Fruit fly (Drosophila melanogaster): Measurements from ENCODE around the gene jar.

jar gene

dm6 chr3R:24205935-24206334 is 65.1 kb downstream of the jar start (continued):
- TF ChIP-seq salr (GFP tag; optimal IDR thresholded peaks at IDR 0.05) = no peak
- peak; percentile 41 for TF ChIP-seq CG31627 (GFP tag; optimal IDR thresholded peaks at IDR 0.05)
- peak; percentile 34 for TF ChIP-seq CG10631 (GFP tag; optimal IDR thresholded peaks at IDR 0.05)
- TF ChIP-seq CG32006 (GFP tag; optimal IDR thresholded peaks at IDR 0.05) = peak; percentile 75
- TF ChIP-seq fd59A (GFP tag; optimal IDR thresholded peaks at IDR 0.05) = no peak
- TF ChIP-seq Hr4 (GFP tag; optimal IDR thresholded peaks at IDR 0.05) = peak; percentile 35
- no peak for TF ChIP-seq eg (GFP tag; IDR thresholded peaks at IDR 0.05)
- no peak for TF ChIP-seq CG16779 (tag; optimal IDR thresholded peaks at IDR 0.05)
- TF ChIP-seq cyc (GFP tag; optimal IDR thresholded peaks at IDR 0.05) = peak; percentile 22
- TF ChIP-seq CG7368 (GFP tag; optimal IDR thresholded peaks at IDR 0.05) = no peak
- no peak for TF ChIP-seq CG6276 (GFP tag; optimal IDR thresholded peaks at IDR 0.05)
- peak; percentile 74 for TF ChIP-seq svp (GFP tag)
- peak; percentile 31 for TF ChIP-seq Sox15 (GFP tag; optimal IDR thresholded peaks at IDR 0.05)
- peak; percentile 72 for TF ChIP-seq OdsH (GFP tag; optimal IDR thresholded peaks at IDR 0.05)
- no peak for TF ChIP-seq spab (GFP tag; optimal IDR thresholded peaks at IDR 0.05)
- TF ChIP-seq Eip78C (GFP tag) = peak; percentile 73
- no peak for TF ChIP-seq CG9139 (GFP tag; optimal IDR thresholded peaks at IDR 0.05)
- TF ChIP-seq CG34406 (GFP tag; optimal IDR thresholded peaks at IDR 0.05) = peak; percentile 74
- peak; percentile 9 for TF ChIP-seq Hr39 (GFP tag; optimal IDR thresholded peaks at IDR 0.05)
- no peak for TF ChIP-seq Gug (GFP tag; IDR thresholded peaks at IDR 0.05)
- no peak for TF ChIP-seq CG10669 (GFP tag; optimal IDR thresholded peaks at IDR 0.05)
- peak; percentile 39 for TF ChIP-seq CG11762 (GFP tag; optimal IDR thresholded peaks at IDR 0.05; ENCODE audit: insufficient read depth)
- TF ChIP-seq dac (GFP tag; optimal IDR thresholded peaks at IDR 0.05) = no peak
- TF ChIP-seq CG1621 (tag; optimal IDR thresholded peaks at IDR 0.05) = no peak

dm6 chr3R:24205234-24205894 is 65.7 kb downstream of the jar start:
- TF ChIP-seq OdsH (GFP tag; optimal IDR thresholded peaks at IDR 0.05) (no peak), dac (GFP tag; optimal IDR thresholded peaks at IDR 0.05) (no peak), lz (GFP tag; optimal IDR thresholded peaks at IDR 0.05) (no peak), CG16779 (tag; optimal IDR thresholded peaks at IDR 0.05) (no peak), CG3919 (GFP tag; optimal IDR thresholded peaks at IDR 0.05) (no peak), CG10631 (GFP tag; optimal IDR thresholded peaks at IDR 0.05) (no peak), vri (GFP tag; optimal IDR thresholded peaks at IDR 0.05) (peak; percentile 6), CG9139 (GFP tag; optimal IDR thresholded peaks at IDR 0.05) (no peak), Blimp-1 (GFP tag; optimal IDR thresholded peaks at IDR 0.05) (peak; percentile 80), CG6854 (GFP tag; optimal IDR thresholded peaks at IDR 0.05) (peak; percentile 15), Smox (GFP tag; optimal IDR thresholded peaks at IDR 0.05) (no peak), Ets96B (tag; optimal IDR thresholded peaks at IDR 0.05) (no peak), net (GFP tag; optimal IDR thresholded peaks at IDR 0.05) (no peak)

dm6 chr3R:24204022-24204421 is 67.0 kb downstream of the jar start:
- TF ChIP-seq CG32006 (GFP tag; optimal IDR thresholded peaks at IDR 0.05) = peak; percentile 87
- TF ChIP-seq fd59A (GFP tag; optimal IDR thresholded peaks at IDR 0.05) = no peak
- TF ChIP-seq CG6276 (GFP tag; optimal IDR thresholded peaks at IDR 0.05) = peak; percentile 49
- peak; percentile 40 for TF ChIP-seq pdm3 (GFP tag; optimal IDR thresholded peaks at IDR 0.05)
- peak; percentile 10 for TF ChIP-seq net (GFP tag; optimal IDR thresholded peaks at IDR 0.05)
- peak; percentile 82 for TF ChIP-seq Hr4 (GFP tag; optimal IDR thresholded peaks at IDR 0.05)
- no peak for TF ChIP-seq esn (GFP tag; optimal IDR thresholded peaks at IDR 0.05)
- no peak for TF ChIP-seq fkh (GFP tag; optimal IDR thresholded peaks at IDR 0.05)
- TF ChIP-seq vri (GFP tag; optimal IDR thresholded peaks at IDR 0.05) = no peak
- TF ChIP-seq CG4318 (GFP tag; optimal IDR thresholded peaks at IDR 0.05) = peak; percentile 84
- peak; percentile 11 for TF ChIP-seq acj6 (GFP tag; optimal IDR thresholded peaks at IDR 0.05)
- peak; percentile 34 for TF ChIP-seq achi (GFP tag; optimal IDR thresholded peaks at IDR 0.05)
- TF ChIP-seq Hr38 (GFP tag; optimal IDR thresholded peaks at IDR 0.05) = no peak
- TF ChIP-seq CG16779 (tag; optimal IDR thresholded peaks at IDR 0.05) = no peak
- peak; percentile 56 for TF ChIP-seq CG8119 (GFP tag; IDR thresholded peaks at IDR 0.05)
- no peak for TF ChIP-seq CG10669 (GFP tag; optimal IDR thresholded peaks at IDR 0.05)
- no peak for TF ChIP-seq Sox102F (GFP tag; optimal IDR thresholded peaks at IDR 0.05)
- no peak for TF ChIP-seq Smox (GFP tag; optimal IDR thresholded peaks at IDR 0.05)
- peak; percentile 16 for TF ChIP-seq Eip75B (GFP tag; optimal IDR thresholded peaks at IDR 0.05)
- no peak for TF ChIP-seq Met (GFP tag; optimal IDR thresholded peaks at IDR 0.05)
- no peak for TF ChIP-seq CG8319 (GFP tag; optimal IDR thresholded peaks at IDR 0.05)
- no peak for TF ChIP-seq Eip93F (GFP tag; optimal IDR thresholded peaks at IDR 0.05)
- no peak for TF ChIP-seq Ets96B (tag; optimal IDR thresholded peaks at IDR 0.05)
- peak; percentile 22 for TF ChIP-seq CG31627 (GFP tag; optimal IDR thresholded peaks at IDR 0.05)
- TF ChIP-seq ss (GFP tag; optimal IDR thresholded peaks at IDR 0.05) = no peak
- TF ChIP-seq Ets21C (GFP tag; optimal IDR thresholded peaks at IDR 0.05) = no peak
